Worm (Caenorhabditis elegans): ENCODE data around the gene pph-2.

- TF ChIP-seq unc-39 (tag; optimal IDR thresholded peaks at IDR 0.05) = no peak
- TF ChIP-seq elt-3 (tag; optimal IDR thresholded peaks at IDR 0.05) = no peak
- no peak for TF ChIP-seq blmp-1 (tag; optimal IDR thresholded peaks at IDR 0.05)
- no peak for TF ChIP-seq nhr-12 (tag; optimal IDR thresholded peaks at IDR 0.05)
- no peak for TF ChIP-seq unc-62 (GFP tag; optimal IDR thresholded peaks at IDR 0.05)
- TF ChIP-seq nhr-76 (tag; optimal IDR thresholded peaks at IDR 0.05) = no peak
Measured at ce11 chrIV:11833456-11833855, 44.1 kb downstream of the pph-2 start, which contains the start of gene M117.4.
